Fruit fly (Drosophila melanogaster): ENCODE data around the gene CG5866.

CG5866 gene

DNA sequence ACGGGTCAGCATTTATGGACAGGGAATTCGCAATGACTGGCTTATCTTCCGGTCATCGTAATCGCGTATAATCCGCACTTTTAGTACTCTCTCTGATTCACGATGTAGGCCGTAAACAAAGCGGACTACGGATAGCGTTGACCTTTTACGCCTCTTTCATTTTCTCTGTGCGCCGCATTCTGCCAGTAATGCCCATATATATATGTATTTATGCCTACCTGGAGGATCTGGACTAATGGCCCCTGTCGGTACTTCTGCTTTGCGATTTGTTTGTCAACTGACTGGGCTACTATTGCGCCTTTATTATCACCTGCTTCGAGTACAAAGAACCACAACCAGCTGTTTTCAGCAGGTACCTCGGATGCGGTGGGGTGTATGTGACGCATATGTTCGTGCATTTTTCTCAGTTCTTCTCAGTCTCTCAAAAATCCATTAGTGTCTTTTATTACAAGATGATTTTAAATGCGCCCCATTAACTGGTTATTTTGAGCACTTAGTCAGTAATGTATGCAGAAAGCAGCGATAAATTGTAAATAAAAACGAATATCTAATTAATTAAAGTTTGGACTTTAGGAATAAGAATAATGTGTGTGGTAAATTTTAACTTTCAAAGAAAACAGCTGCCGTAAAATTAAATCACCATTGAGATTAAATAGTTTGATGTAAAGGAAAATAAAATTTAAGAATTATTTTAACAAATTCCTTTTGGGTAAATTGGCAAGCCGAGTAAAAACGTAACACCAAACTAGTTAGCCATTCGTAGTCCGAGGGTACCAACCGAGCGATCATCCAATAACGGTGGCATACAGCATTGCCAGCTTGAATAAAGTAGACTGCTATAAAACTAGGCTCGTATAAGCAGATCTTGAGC, 21.0 kb upstream of the CG5866 start, which contains the start of gene CREG (continued):
- TF ChIP-seq MBD-R2 (GFP tag; IDR thresholded peaks at IDR 0.05), result peak; percentile 32; the same call in 1 of the 2 replicates
- TF ChIP-seq crol (GFP tag; IDR thresholded peaks at IDR 0.05), result no peak
- no peak for TF ChIP-seq CG14667 (GFP tag; IDR thresholded peaks at IDR 0.05)
- peak; percentile 28 for TF ChIP-seq CG7839 (tag; optimal IDR thresholded peaks at IDR 0.05)
- TF ChIP-seq zen (tag; optimal IDR thresholded peaks at IDR 0.05), result peak; percentile 90
- TF ChIP-seq cad (GFP tag; optimal IDR thresholded peaks at IDR 0.05), result peak; percentile 74
- no peak for TF ChIP-seq stc (GFP tag; IDR thresholded peaks at IDR 0.05)
- TF ChIP-seq D19B (GFP tag; optimal IDR thresholded peaks at IDR 0.05), result peak; percentile 96
- no peak for TF ChIP-seq CG7372 (GFP tag; IDR thresholded peaks at IDR 0.05)
- TF ChIP-seq fru (optimal IDR thresholded peaks at IDR 0.05), result no peak
- no peak for TF ChIP-seq CG13287 (GFP tag; IDR thresholded peaks at IDR 0.05; ENCODE audit: partially characterized antibody)
- TF ChIP-seq pum (GFP tag; optimal IDR thresholded peaks at IDR 0.05), result no peak
- peak; percentile 2 for TF ChIP-seq Ets65A (GFP tag)
- peak; percentile 6 for TF ChIP-seq org-1 (GFP tag; optimal IDR thresholded peaks at IDR 0.05)
- no peak for TF ChIP-seq CG2889 (GFP tag; IDR thresholded peaks at IDR 0.05)
- TF ChIP-seq H15 (GFP tag; IDR thresholded peaks at IDR 0.05), result no peak
- TF ChIP-seq ro (GFP tag; IDR thresholded peaks at IDR 0.05), result no peak
- no peak for TF ChIP-seq HLH54F (GFP tag; optimal IDR thresholded peaks at IDR 0.05)
- TF ChIP-seq wdn (GFP tag; IDR thresholded peaks at IDR 0.05), result no peak
- no peak for TF ChIP-seq Mrtf (GFP tag; IDR thresholded peaks at IDR 0.05)
- TF ChIP-seq CG2678 (tag; optimal IDR thresholded peaks at IDR 0.05), result peak; percentile 54
- TF ChIP-seq cg (GFP tag; optimal IDR thresholded peaks at IDR 0.05), result no peak
- no peak for TF ChIP-seq ssp (GFP tag; IDR thresholded peaks at IDR 0.05)
- TF ChIP-seq CG18011 (GFP tag; optimal IDR thresholded peaks at IDR 0.05), result peak; percentile 92
- TF ChIP-seq CG5953 (GFP tag; IDR thresholded peaks at IDR 0.05), result no peak
- peak; percentile 95 for TF ChIP-seq CG15479 (GFP tag; optimal IDR thresholded peaks at IDR 0.05)
- TF ChIP-seq tap (tag; optimal IDR thresholded peaks at IDR 0.05), result no peak
- TF ChIP-seq nerfin-1 (tag; optimal IDR thresholded peaks at IDR 0.05), result no peak
- no peak for TF ChIP-seq Hr3 (GFP tag; optimal IDR thresholded peaks at IDR 0.05)
- no peak for TF ChIP-seq CG9609 (GFP tag; optimal IDR thresholded peaks at IDR 0.05)
- TF ChIP-seq croc (GFP tag; conservative IDR thresholded peaks at IDR 0.05), result no peak
- TF ChIP-seq Xbp1 (GFP tag; optimal IDR thresholded peaks at IDR 0.05), result peak; percentile 10
- TF ChIP-seq maf-S (GFP tag; optimal IDR thresholded peaks at IDR 0.05), result no peak
- peak; percentile 11 for TF ChIP-seq CG2712 (tag; optimal IDR thresholded peaks at IDR 0.05)
- no peak for TF ChIP-seq CG12769 (tag; optimal IDR thresholded peaks at IDR 0.05)
- TF ChIP-seq CG10147 (GFP tag; optimal IDR thresholded peaks at IDR 0.05), result no peak
- no peak for TF ChIP-seq CG6272 (GFP tag; IDR thresholded peaks at IDR 0.05)
- TF ChIP-seq CG10462 (GFP tag; optimal IDR thresholded peaks at IDR 0.05), result no peak
- TF ChIP-seq CG10267 (tag; optimal IDR thresholded peaks at IDR 0.05), result peak; percentile 20
- no peak for TF ChIP-seq sug (tag; optimal IDR thresholded peaks at IDR 0.05)
- no peak for TF ChIP-seq CG18476 (GFP tag; optimal IDR thresholded peaks at IDR 0.05)

DNA sequence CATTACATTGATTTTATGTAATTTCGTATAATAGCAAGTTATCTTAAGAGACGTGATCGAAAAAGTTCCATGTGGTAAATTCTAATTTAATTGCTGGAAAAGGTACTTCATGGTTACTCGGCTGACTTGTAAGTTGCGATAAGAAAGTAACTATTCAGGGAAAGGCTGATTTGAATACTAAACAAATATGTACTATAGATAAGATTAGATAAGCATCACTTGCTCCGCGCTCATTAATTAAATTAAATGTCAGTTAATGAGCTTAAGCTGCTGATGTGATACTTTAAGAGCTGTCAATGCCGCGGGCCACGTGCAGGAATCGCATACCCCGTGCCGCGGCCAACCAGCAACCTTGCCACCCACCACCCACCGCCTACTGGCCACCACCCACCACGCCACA, 15.4 kb upstream of the CG5866 start:
- no peak for TF ChIP-seq Elba2 (GFP tag; optimal IDR thresholded peaks at IDR 0.05)
- TF ChIP-seq Hey (tag; optimal IDR thresholded peaks at IDR 0.05), result peak; percentile 17
- TF ChIP-seq Dref (GFP tag; IDR thresholded peaks at IDR 0.05), result no peak
- no peak for TF ChIP-seq onecut (GFP tag; IDR thresholded peaks at IDR 0.05)
- peak; percentile 5 for TF ChIP-seq ftz-f1 (GFP tag; optimal IDR thresholded peaks at IDR 0.05)
- no peak for TF ChIP-seq E2f2 (GFP tag; IDR thresholded peaks at IDR 0.05)
- no peak for TF ChIP-seq Awh (GFP tag; IDR thresholded peaks at IDR 0.05)
- TF ChIP-seq CG7745 (tag; optimal IDR thresholded peaks at IDR 0.05), result peak; percentile 65
- TF ChIP-seq tin (GFP tag; optimal IDR thresholded peaks at IDR 0.05), result no peak
- no peak for TF ChIP-seq yki (optimal IDR thresholded peaks at IDR 0.05)
- TF ChIP-seq cato (GFP tag; optimal IDR thresholded peaks at IDR 0.05; ENCODE audit: borderline replicate concordance), result no peak
- peak; percentile 30 for TF ChIP-seq Asciz (GFP tag; optimal IDR thresholded peaks at IDR 0.05)
- no peak for TF ChIP-seq CG9797 (GFP tag; optimal IDR thresholded peaks at IDR 0.05)
